Fruit fly (Drosophila melanogaster) whole organism, embryonic: ENCODE measurements around the gene Cpr92A.

Experiments
- Ada2b ChIP-seq: fragments of 200-800 bp; sonication (Bioruptor generic); IDR thresholded peaks from 2 replicates; pipeline ENCODE4 v1.3.6; 2022; ENCODE audit warnings: missing biosample characterization, missing genetic modification characterization
- Blimp-1 ChIP-seq: fragments of 200-800 bp; sonication (Bioruptor generic); optimal IDR thresholded peaks from 3 replicates; lab custom pipeline; 2018; ENCODE audit warnings: missing biosample characterization, missing genetic modification characterization, mild to moderate bottlenecking, moderate library complexity, missing genetic modification reagents
- CG10431 ChIP-seq: fragments of 200-800 bp; sonication (Bioruptor generic); optimal IDR thresholded peaks from 3 replicates; lab custom pipeline; 2018; ENCODE audit warnings: missing biosample characterization, mild to moderate bottlenecking, missing genetic modification characterization
- CG12391 ChIP-seq: fragments of 200-800 bp; sonication (Bioruptor generic); optimal IDR thresholded peaks from 3 replicates; lab custom pipeline; 2018; ENCODE audit warnings: missing biosample characterization, mild to moderate bottlenecking, missing genetic modification characterization, moderate library complexity
- CG12659 ChIP-seq: fragments of 200-800 bp; sonication (Bioruptor generic); optimal IDR thresholded peaks from 3 replicates; lab custom pipeline; 2017; ENCODE audit warnings: mild to moderate bottlenecking, missing biosample characterization, missing genetic modification reagents, missing genetic modification characterization
- CG12769 ChIP-seq: fragments of 200-800 bp; sonication (Bioruptor generic); optimal IDR thresholded peaks from 2 replicates; lab custom pipeline; 2019; ENCODE audit warnings: missing biosample characterization, mild to moderate bottlenecking, missing genetic modification characterization, moderate library complexity
- CG13123 ChIP-seq: fragments of 200-800 bp; sonication (Bioruptor generic); optimal IDR thresholded peaks from 2 replicates; lab custom pipeline; 2016; ENCODE audit warnings: missing biosample characterization, missing genetic modification characterization
- CG15696 ChIP-seq: fragments of 200-800 bp; sonication (Bioruptor generic); optimal IDR thresholded peaks from 2 replicates; lab custom pipeline; 2019; ENCODE audit warnings: missing biosample characterization, mild to moderate bottlenecking, missing genetic modification characterization, moderate library complexity
- CG1602 ChIP-seq: fragments of 200-800 bp; sonication (Bioruptor generic); optimal IDR thresholded peaks from 3 replicates; lab custom pipeline; 2016; ENCODE audit warnings: missing biosample characterization, missing genetic modification characterization
- CG1647 ChIP-seq: fragments of 200-800 bp; sonication (Bioruptor generic); optimal IDR thresholded peaks from 3 replicates; lab custom pipeline; 2016; ENCODE audit warnings: missing biosample characterization, missing genetic modification characterization
- CG3163 ChIP-seq: fragments of 200-800 bp; sonication (Bioruptor generic); optimal IDR thresholded peaks from 3 replicates; lab custom pipeline; 2016; ENCODE audit warnings: missing biosample characterization, missing genetic modification characterization
- CG33557 ChIP-seq: fragments of 200-800 bp; sonication (Bioruptor generic); optimal IDR thresholded peaks from 2 replicates; lab custom pipeline; 2019; ENCODE audit warnings: missing biosample characterization, mild to moderate bottlenecking, missing genetic modification characterization, moderate library complexity
- CG7372 ChIP-seq: fragments of 200-800 bp; sonication (Bioruptor generic); IDR thresholded peaks from 2 replicates; pipeline ENCODE4 v1.3.6; 2022; ENCODE audit warnings: missing biosample characterization, missing genetic modification characterization
- CG7786 ChIP-seq: fragments of 200-800 bp; sonication (Bioruptor generic); optimal IDR thresholded peaks from 2 replicates; lab custom pipeline; 2016; ENCODE audit warnings: missing biosample characterization, missing genetic modification characterization
- CG8089 ChIP-seq: fragments of 200-800 bp; sonication (Bioruptor generic); optimal IDR thresholded peaks from 3 replicates; lab custom pipeline; 2016; ENCODE audit warnings: missing biosample characterization, missing genetic modification characterization
- CG8388 ChIP-seq: fragments of 200-800 bp; sonication (Bioruptor generic); optimal IDR thresholded peaks from 2 replicates; lab custom pipeline; 2019; ENCODE audit warnings: missing biosample characterization, mild to moderate bottlenecking, missing genetic modification characterization, moderate library complexity
- CG8944 ChIP-seq: fragments of 200-800 bp; sonication (Bioruptor generic); optimal IDR thresholded peaks from 3 replicates; lab custom pipeline; 2016; ENCODE audit warnings: missing biosample characterization, missing genetic modification characterization
- Chrac-16 ChIP-seq: fragments of 200-800 bp; sonication (Bioruptor generic); optimal IDR thresholded peaks from 3 replicates; lab custom pipeline; 2016; ENCODE audit warnings: missing biosample characterization, missing genetic modification characterization
- Dbx ChIP-seq: fragments of 200-800 bp; sonication (Bioruptor generic); IDR thresholded peaks from 3 replicates; pipeline ENCODE4 v1.3.6; 2022; ENCODE audit warnings: missing biosample characterization, missing genetic modification characterization
- HLH3B ChIP-seq: fragments of 200-800 bp; sonication (Bioruptor generic); IDR thresholded peaks from 2 replicates; pipeline ENCODE4 v1.3.6; 2022; ENCODE audit warnings: missing biosample characterization, missing genetic modification characterization
- Opbp ChIP-seq: fragments of 200-800 bp; sonication (Bioruptor generic); IDR thresholded peaks from 3 replicates; pipeline ENCODE4 v1.3.6; 2022; ENCODE audit warnings: missing biosample characterization, missing genetic modification characterization; ENCODE audit not compliant: partially characterized antibody
- Ptx1 ChIP-seq: fragments of 200-800 bp; sonication (Bioruptor generic); IDR thresholded peaks from 2 replicates; pipeline ENCODE4 v1.3.6; 2022; ENCODE audit warnings: missing biosample characterization, missing genetic modification characterization
- Sox102F ChIP-seq: fragments of 200-800 bp; sonication (Bioruptor generic); optimal IDR thresholded peaks from 2 replicates; lab custom pipeline; 2018; ENCODE audit warnings: missing biosample characterization, mild to moderate bottlenecking, missing genetic modification characterization, moderate library complexity
- Ssrp ChIP-seq: fragments of 200-800 bp; sonication (Bioruptor generic); optimal IDR thresholded peaks from 2 replicates; lab custom pipeline; 2018; ENCODE audit warnings: missing biosample characterization, mild to moderate bottlenecking, missing genetic modification characterization, moderate library complexity
- al ChIP-seq: fragments of 200-800 bp; sonication (Bioruptor generic); IDR thresholded peaks from 2 replicates; pipeline ENCODE4 v1.3.6; 2022; ENCODE audit warnings: missing biosample characterization, missing genetic modification characterization
- cg ChIP-seq: fragments of 200-800 bp; sonication (Bioruptor generic); optimal IDR thresholded peaks from 3 replicates; lab custom pipeline; 2019; ENCODE audit warnings: missing biosample characterization, mild to moderate bottlenecking, missing genetic modification characterization, moderate library complexity
- chinmo ChIP-seq: fragments of 200-800 bp; sonication (Bioruptor generic); IDR thresholded peaks from 4 replicates; pipeline ENCODE4 v1.3.6; 2022; ENCODE audit warnings: missing biosample characterization, missing genetic modification characterization; ENCODE audit not compliant: partially characterized antibody
- crp ChIP-seq, 2 experiments: fragments of 200-800 bp; sonication (Bioruptor generic); optimal IDR thresholded peaks; 2 replicates in 1 of 2; 3 replicates in 1 of 2; lab custom pipeline; 2017; ENCODE audit warnings: missing biosample characterization in 2 of 2, missing genetic modification characterization in 2 of 2, mild to moderate bottlenecking in 1 of 2, moderate library complexity in 1 of 2
- danr ChIP-seq: fragments of 200-800 bp; sonication (Bioruptor generic); IDR thresholded peaks from 2 replicates; pipeline ENCODE4 v1.3.6; 2022; ENCODE audit warnings: missing biosample characterization, missing genetic modification characterization
- disco-r ChIP-seq: fragments of 200-800 bp; sonication (Bioruptor generic); optimal IDR thresholded peaks from 2 replicates; lab custom pipeline; 2016; ENCODE audit warnings: missing biosample characterization, missing genetic modification characterization
- dpn ChIP-seq, 2 experiments: fragments of 200-800 bp; sonication (Bioruptor generic); optimal IDR thresholded peaks; 3 replicates each; lab custom pipeline; 2016; ENCODE audit warnings: missing biosample characterization in 2 of 2, missing genetic modification characterization in 2 of 2
- dysf ChIP-seq: fragments of 200-800 bp; sonication (Bioruptor generic); IDR thresholded peaks from 3 replicates; pipeline ENCODE4 v1.3.6; 2022; ENCODE audit warnings: missing biosample characterization, missing genetic modification characterization
- exex ChIP-seq: fragments of 200-800 bp; sonication (Bioruptor generic); optimal IDR thresholded peaks from 4 replicates; lab custom pipeline; 2018; ENCODE audit warnings: missing biosample characterization, mild to moderate bottlenecking, missing genetic modification characterization, moderate library complexity
- fd96Cb ChIP-seq: fragments of 200-800 bp; sonication (Bioruptor generic); optimal IDR thresholded peaks from 2 replicates; lab custom pipeline; 2018; ENCODE audit warnings: missing biosample characterization, mild to moderate bottlenecking, missing genetic modification characterization, moderate library complexity
- grau ChIP-seq: fragments of 200-800 bp; optimal IDR thresholded peaks from 3 replicates; lab custom pipeline; 2019; ENCODE audit warnings: missing biosample characterization, mild to moderate bottlenecking, missing genetic modification characterization, moderate library complexity
- gsb ChIP-seq: fragments of 200-800 bp; sonication (Bioruptor generic); IDR thresholded peaks from 2 replicates; pipeline ENCODE4 v1.3.6; 2022; ENCODE audit warnings: missing biosample characterization, missing genetic modification characterization
- inv ChIP-seq: fragments of 200-800 bp; sonication (Bioruptor generic); IDR thresholded peaks from 2 replicates; pipeline ENCODE4 v1.3.6; 2022; ENCODE audit warnings: missing biosample characterization, missing genetic modification characterization; ENCODE audit not compliant: partially characterized antibody
- luna ChIP-seq: fragments of 200-800 bp; sonication (Bioruptor generic); optimal IDR thresholded peaks from 2 replicates; lab custom pipeline; 2016; ENCODE audit warnings: missing biosample characterization, missing genetic modification characterization
- nerfin-2 ChIP-seq: fragments of 200-800 bp; sonication (Bioruptor generic); IDR thresholded peaks from 2 replicates; pipeline ENCODE4 v1.3.6; 2022; ENCODE audit warnings: missing biosample characterization, missing genetic modification characterization; ENCODE audit not compliant: partially characterized antibody
- pros ChIP-seq: fragments of 200-800 bp; sonication (Bioruptor generic); optimal IDR thresholded peaks from 3 replicates; lab custom pipeline; 2019; ENCODE audit warnings: missing biosample characterization, mild to moderate bottlenecking, missing genetic modification characterization, moderate library complexity
- pzg ChIP-seq: fragments of 200-800 bp; sonication (Bioruptor generic); optimal IDR thresholded peaks from 3 replicates; lab custom pipeline; 2018; ENCODE audit warnings: missing biosample characterization, mild to moderate bottlenecking, missing genetic modification characterization, moderate library complexity
- schlank ChIP-seq: fragments of 200-800 bp; sonication (Bioruptor generic); optimal IDR thresholded peaks from 2 replicates; lab custom pipeline; 2018; ENCODE audit warnings: missing biosample characterization, mild to moderate bottlenecking, missing genetic modification characterization
- sens ChIP-seq: fragments of 200-800 bp; sonication (Bioruptor generic); peaks from one replicate; lab custom pipeline; 2016; ENCODE audit warnings: missing biosample characterization, missing genetic modification characterization
- slou ChIP-seq: fragments of 200-800 bp; sonication (Bioruptor generic); optimal IDR thresholded peaks from 3 replicates; lab custom pipeline; 2016; ENCODE audit warnings: missing biosample characterization, missing genetic modification characterization
- sob ChIP-seq: fragments of 200-800 bp; sonication (Bioruptor generic); IDR thresholded peaks from 2 replicates; pipeline ENCODE4 v1.3.6; 2022; ENCODE audit warnings: missing biosample characterization, missing genetic modification characterization
- sug ChIP-seq: fragments of 200-800 bp; optimal IDR thresholded peaks from 2 replicates; lab custom pipeline; 2019; ENCODE audit warnings: missing biosample characterization, mild to moderate bottlenecking, missing genetic modification characterization, moderate library complexity
- tna ChIP-seq: fragments of 200-800 bp; sonication (Bioruptor generic); IDR thresholded peaks from 2 replicates; pipeline ENCODE4 v1.3.6; 2022; ENCODE audit warnings: missing biosample characterization, missing genetic modification characterization; ENCODE audit not compliant: partially characterized antibody
- trh ChIP-seq: fragments of 200-800 bp; sonication (Bioruptor generic); optimal IDR thresholded peaks from 2 replicates; lab custom pipeline; 2016; ENCODE audit warnings: missing biosample characterization, missing genetic modification characterization
- ttk ChIP-seq: fragments of 200-800 bp; sonication (Bioruptor generic); IDR thresholded peaks from 2 replicates; pipeline ENCODE4 v2.1.2; 2022; ENCODE audit warnings: missing biosample characterization, missing genetic modification characterization
- z ChIP-seq: fragments of 200-800 bp; sonication (Bioruptor generic); IDR thresholded peaks from 3 replicates; pipeline ENCODE4 v1.3.6; 2022; ENCODE audit warnings: missing biosample characterization, missing genetic modification characterization

The Cpr92A gene

dm6 chr3R:19623606-19624005, 24.9 kb upstream of the Cpr92A start (continued):
- TF ChIP-seq CG12391 (tag; lab: Kevin White, UChicago) (peak; percentile 50), CG8388 (GFP tag; lab: Kevin White, UChicago) (peak; percentile 56), Opbp (GFP tag; lab: Robert Waterston, UW) (no peak), nerfin-2 (no peak), al (GFP tag; lab: Robert Waterston, UW) (peak; percentile 61), trh (peak; percentile 19), z (GFP tag; lab: Robert Waterston, UW) (no peak), sug (tag; lab: Kevin White, UChicago) (no peak), Ptx1 (GFP tag; lab: Robert Waterston, UW) (peak; percentile 63), CG3163 (GFP tag; lab: Kevin White, UChicago) (peak; percentile 19), slou (GFP tag; lab: Kevin White, UChicago) (no peak), CG8089 (GFP tag; lab: Kevin White, UChicago) (peak; percentile 42), inv (GFP tag; lab: Robert Waterston, UW) (no peak), tna (GFP tag; lab: Robert Waterston, UW) (no peak), CG7372 (GFP tag; lab: Robert Waterston, UW) (peak; percentile 17; the same call in 1 of the 2 replicates), fd96Cb (tag; lab: Kevin White, UChicago) (peak; percentile 62), pros (GFP tag; lab: Kevin White, UChicago) (no peak), disco-r (GFP tag; lab: Kevin White, UChicago) (no peak), dpn (GFP tag; optimal IDR thresholded peaks at IDR 0.05; lab: Kevin White, UChicago) (peak; percentile 53 to 60), chinmo (GFP tag; lab: Robert Waterston, UW) (no peak), CG8944 (GFP tag; lab: Kevin White, UChicago) (peak; percentile 56), schlank (tag; lab: Kevin White, UChicago) (no peak), pzg (GFP tag; lab: Kevin White, UChicago) (no peak), CG12769 (tag; lab: Kevin White, UChicago) (peak; percentile 45), ttk (GFP tag; lab: Robert Waterston, UW) (peak; percentile 52; the same call in 1 of the 2 replicates), dysf (GFP tag; lab: Robert Waterston, UW) (peak; percentile 75), CG1602 (GFP tag; lab: Kevin White, UChicago) (no peak), Blimp-1 (GFP tag; lab: Kevin White, UChicago) (peak; percentile 60), CG10431 (no peak), CG1647 (GFP tag; lab: Kevin White, UChicago) (no peak), gsb (0 out of 2 replicates have a peak, but pooled peaks have one; percentile 20), danr (0 out of 2 replicates have a peak, but pooled peaks have one; percentile 31), sens (peak; percentile 91), sob (GFP tag; lab: Robert Waterston, UW) (peak; percentile 45), crp (GFP tag; optimal IDR thresholded peaks at IDR 0.05; lab: Kevin White, UChicago) (no peak), grau (tag; lab: Kevin White, UChicago) (peak; percentile 56), CG12659 (GFP tag; lab: Kevin White, UChicago) (peak; percentile 33), CG33557 (GFP tag; lab: Kevin White, UChicago) (no peak), Ssrp (peak; percentile 38), exex (no peak), CG7786 (GFP tag; lab: Kevin White, UChicago) (peak; percentile 47), cg (GFP tag; lab: Kevin White, UChicago) (no peak), Dbx (GFP tag; lab: Robert Waterston, UW) (peak; percentile 55; the same call in 1 of the 3 replicates), luna (no peak), Sox102F (peak; percentile 73), Ada2b (GFP tag; lab: Robert Waterston, UW) (peak; percentile 75), Chrac-16 (peak; percentile 28), HLH3B (peak; percentile 63), CG15696 (tag; lab: Kevin White, UChicago) (no peak), CG13123 (GFP tag; lab: Kevin White, UChicago) (no peak)
